Worm (Caenorhabditis elegans): Measurements from ENCODE around the gene M02E1.1.
A peak's percentile ranks its signal among the peaks of the same experiment; 100 is the strongest.

The M02E1.1 gene

DNA sequence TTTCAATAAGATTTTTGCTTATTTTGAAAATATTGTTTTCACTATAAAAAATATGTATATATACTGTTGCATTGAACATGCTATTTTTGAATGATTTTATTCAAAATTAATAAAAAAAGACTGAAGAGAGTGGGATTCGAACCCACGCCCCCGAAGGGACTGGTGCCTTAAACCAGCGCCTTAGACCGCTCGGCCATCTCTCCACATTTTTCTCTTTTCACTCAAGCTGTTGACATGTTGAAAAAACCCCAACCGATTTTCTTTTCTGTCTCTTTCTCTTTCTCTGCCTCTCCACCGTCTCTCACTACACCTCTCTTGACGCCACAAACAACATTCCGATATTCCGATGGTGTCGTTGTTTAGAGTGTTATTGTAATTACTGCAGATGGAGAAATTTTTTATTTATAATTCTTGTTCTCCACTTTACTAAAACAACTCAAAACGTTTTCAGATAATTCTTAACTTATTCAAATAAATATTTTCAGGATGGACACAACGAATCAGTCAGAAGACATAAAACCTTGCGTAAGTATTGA lies 27.3 kb downstream of the M02E1.1 start, which contains the start of gene sor-3 (continued):
- TF ChIP-seq bed-2 (GFP tag; IDR thresholded peaks at IDR 0.05) (peak; percentile 65), egl-44 (GFP tag; IDR thresholded peaks at IDR 0.05) (peak; percentile 76; the same call in 1 of the 2 replicates), B0019.2 (GFP tag; conservative IDR thresholded peaks at IDR 0.05) (no peak), B0261.1 (tag; optimal IDR thresholded peaks at IDR 0.05) (peak; percentile 96), egrh-3 (GFP tag; IDR thresholded peaks at IDR 0.05) (peak; percentile 68), rpc-1 (optimal IDR thresholded peaks at IDR 0.05) (peak; percentile 97), rpc-1 (tag; optimal IDR thresholded peaks at IDR 0.05) (peak; percentile 96), cebp-2 (GFP tag; IDR thresholded peaks at IDR 0.05) (peak; percentile 62; the same call in 1 of the 2 replicates), B0035.1 (tag; optimal IDR thresholded peaks at IDR 0.05) (peak; percentile 82), chd-7 (tag; optimal IDR thresholded peaks at IDR 0.05) (peak; percentile 64), snpc-1.3 (tag; optimal IDR thresholded peaks at IDR 0.05; ENCODE audit: insufficient read depth) (peak; percentile 78), F39B2.1 (GFP tag; IDR thresholded peaks at IDR 0.05) (no peak), snpc-4 (GFP tag; optimal IDR thresholded peaks at IDR 0.05) (peak; percentile 62), snpc-4 (tag; optimal IDR thresholded peaks at IDR 0.05) (no peak), lsy-27 (tag; optimal IDR thresholded peaks at IDR 0.05; ENCODE audit: borderline replicate concordance, insufficient read depth) (peak; percentile 74), nhr-80 (tag; optimal IDR thresholded peaks at IDR 0.05) (no peak), attf-6 (GFP tag; IDR thresholded peaks at IDR 0.05) (0 out of 2 replicates have a peak, but pooled peaks have one; percentile 24), pha-4 (tag; optimal IDR thresholded peaks at IDR 0.05) (no peak), madf-3 (GFP tag; IDR thresholded peaks at IDR 0.05) (no peak), F49E8.2 (tag; optimal IDR thresholded peaks at IDR 0.05; ENCODE audit: insufficient read depth) (peak; percentile 43), unc-130 (GFP tag; optimal IDR thresholded peaks at IDR 0.05) (peak; percentile 54), hlh-26 (GFP tag; conservative IDR thresholded peaks at IDR 0.05) (no peak), zim-3 (tag; optimal IDR thresholded peaks at IDR 0.05) (no peak), mxl-1 (tag; optimal IDR thresholded peaks at IDR 0.05) (peak; percentile 85), F23B12.7 (tag; optimal IDR thresholded peaks at IDR 0.05; ENCODE audit: insufficient read depth) (peak; percentile 94), ama-1 (optimal IDR thresholded peaks at IDR 0.05) (no peak), ama-1 (GFP tag; optimal IDR thresholded peaks at IDR 0.05) (peak; percentile 44 to 60), lin-54 (GFP tag; optimal IDR thresholded peaks at IDR 0.05) (no peak), unc-62 (GFP tag; optimal IDR thresholded peaks at IDR 0.05) (no peak), ztf-18 (tag; optimal IDR thresholded peaks at IDR 0.05) (peak; percentile 78), ztf-25 (GFP tag; IDR thresholded peaks at IDR 0.05) (peak; percentile 88), snpc-1.1 (tag; optimal IDR thresholded peaks at IDR 0.05; ENCODE audit: insufficient read depth) (peak; percentile 66), hrde-1 (tag; optimal IDR thresholded peaks at IDR 0.05; ENCODE audit: borderline replicate concordance) (peak; percentile 72), die-1 (tag; optimal IDR thresholded peaks at IDR 0.05) (peak; percentile 91), nhr-120 (GFP tag; IDR thresholded peaks at IDR 0.05) (no peak), ztf-22 (GFP tag; optimal IDR thresholded peaks at IDR 0.05) (no peak), efl-1 (GFP tag; optimal IDR thresholded peaks at IDR 0.05) (no peak), hmg-1.2 (GFP tag; IDR thresholded peaks at IDR 0.05) (peak; percentile 87), mel-28 (tag; optimal IDR thresholded peaks at IDR 0.05; ENCODE audit: borderline replicate concordance) (peak; percentile 48), hsf-1 (GFP tag; IDR thresholded peaks at IDR 0.05) (no peak), egl-18 (GFP tag; IDR thresholded peaks at IDR 0.05) (0 out of 2 replicates have a peak, but pooled peaks have one; percentile 22), hmg-20 (GFP tag; IDR thresholded peaks at IDR 0.05) (0 out of 2 replicates have a peak, but pooled peaks have one; percentile 42), Y53G8AR.9 (GFP tag; conservative IDR thresholded peaks at IDR 0.05) (peak; percentile 65; the same call in 1 of the 2 replicates), F33H1.4 (GFP tag; IDR thresholded peaks at IDR 0.05) (peak; percentile 41), F57A8.1 (GFP tag; optimal IDR thresholded peaks at IDR 0.05) (no peak), rec-8 (tag; optimal IDR thresholded peaks at IDR 0.05) (peak; percentile 64 to 71), Y67H2A.10 (GFP tag; conservative IDR thresholded peaks at IDR 0.05) (no peak; the same call in 1 of the 2 replicates)

Measured in whole organism, young adult.